Fruit fly (Drosophila melanogaster): ENCODE measurements around the gene CG14606.

DNA sequence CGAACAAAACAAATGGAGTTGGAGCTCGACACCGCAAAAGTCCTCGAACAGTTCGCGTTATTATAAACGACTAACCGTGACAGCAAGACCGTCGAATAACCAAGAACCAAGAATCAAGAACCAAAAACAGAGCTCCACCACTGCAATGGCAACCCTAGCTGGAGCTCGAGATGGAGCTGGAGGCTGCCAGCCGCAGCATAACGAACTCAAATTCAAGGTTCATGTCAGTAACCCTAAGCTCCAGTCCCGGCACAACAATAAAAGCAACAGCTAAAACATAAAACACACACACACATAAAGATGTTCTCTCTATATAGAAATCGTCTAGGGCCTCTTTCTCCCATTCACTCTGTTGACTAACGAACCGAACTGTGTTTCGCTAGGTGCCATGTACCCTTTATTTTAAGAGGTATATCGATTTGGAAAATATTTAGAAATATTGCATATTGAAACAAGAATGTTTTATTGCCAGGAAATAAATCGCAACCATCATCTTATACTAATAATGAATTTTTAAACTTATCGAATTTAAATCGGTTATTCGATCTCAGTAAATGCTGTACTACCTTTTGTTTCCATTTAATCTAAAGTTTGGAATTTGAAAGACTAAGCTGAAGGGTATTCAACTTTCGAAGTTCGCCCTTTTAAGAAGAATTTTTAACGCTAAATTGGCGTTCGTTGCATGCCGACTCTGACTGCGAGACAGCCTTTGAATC is 45.3 kb downstream of the CG14606 start:
- TF ChIP-seq bab1 (GFP tag; optimal IDR thresholded peaks at IDR 0.05) (no peak), tj (GFP tag; optimal IDR thresholded peaks at IDR 0.05) (no peak), CG12768 (GFP tag; optimal IDR thresholded peaks at IDR 0.05) (no peak)

Data from whole organism, adult.